Worm (Caenorhabditis elegans) whole organism, late embryonic: ENCODE data around the gene Y34B4A.7.

Source experiments
- F13H6.1 ChIP-seq: sonication (generic microtip); optimal IDR thresholded peaks from 2 replicates; lab custom pipeline; 2016; ENCODE audit warnings: missing genetic modification characterization, missing compliant biosample characterization
- ama-1 ChIP-seq: fragments of 150-350 bp; optimal IDR thresholded peaks from 2 replicates; lab custom pipeline; 2014
- ceh-30 ChIP-seq: fragments of 150-350 bp; optimal IDR thresholded peaks from 2 replicates; lab custom pipeline; 2014; ENCODE audit warnings: missing biosample characterization, missing genetic modification characterization
- dmd-4 ChIP-seq: sonication (generic microtip); optimal IDR thresholded peaks from 2 replicates; lab custom pipeline; 2016; ENCODE audit warnings: borderline replicate concordance, missing genetic modification characterization, missing compliant biosample characterization
- dve-1 ChIP-seq: sonication (generic microtip); optimal IDR thresholded peaks from 2 replicates; lab custom pipeline; 2017; ENCODE audit warnings: antibody characterized with exemption, mild to moderate bottlenecking, missing genetic modification characterization, missing compliant biosample characterization
- nfya-1 ChIP-seq: sonication (generic microtip); optimal IDR thresholded peaks from 2 replicates; lab custom pipeline; 2017; ENCODE audit warnings: missing genetic modification characterization, mild to moderate bottlenecking, missing compliant biosample characterization, antibody characterized with exemption, moderate library complexity
- nhr-11 ChIP-seq: fragments of 150-350 bp; optimal IDR thresholded peaks from 2 replicates; lab custom pipeline; 2014; ENCODE audit warnings: missing biosample characterization, missing genetic modification characterization
- pqm-1 ChIP-seq: sonication (generic microtip); optimal IDR thresholded peaks from 2 replicates; lab custom pipeline; 2016; ENCODE audit warnings: missing genetic modification characterization, missing compliant biosample characterization
- unc-86 ChIP-seq: sonication (generic microtip); optimal IDR thresholded peaks from 2 replicates; lab custom pipeline; 2016; ENCODE audit warnings: missing genetic modification characterization, missing compliant biosample characterization
- zip-5 ChIP-seq: sonication (generic microtip); optimal IDR thresholded peaks from 2 replicates; lab custom pipeline; 2016; ENCODE audit warnings: missing genetic modification characterization, missing compliant biosample characterization

DNA sequence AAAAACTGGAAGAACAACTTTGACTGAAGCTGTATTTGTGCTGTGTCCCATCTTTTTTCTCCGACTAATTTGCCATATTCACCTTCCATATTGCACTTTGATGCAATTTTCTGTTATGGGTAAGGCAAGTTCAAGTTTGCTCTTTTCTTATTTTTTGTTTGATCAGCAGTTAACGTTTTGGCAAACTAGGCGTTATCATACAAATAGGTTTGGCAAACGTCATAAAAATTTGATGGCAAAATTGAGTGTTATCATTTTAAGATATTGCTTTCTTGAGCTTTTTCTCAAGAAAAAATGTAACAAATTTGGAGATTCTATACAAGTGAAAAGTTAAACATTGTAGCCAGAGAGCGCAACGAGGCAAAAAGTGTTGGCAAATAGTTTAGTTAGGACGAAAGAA, 17.9 kb downstream of the Y34B4A.7 start:
- TF ChIP-seq dve-1 (tag; lab: Kevin White, UChicago) (no peak), dmd-4 (tag; lab: Kevin White, UChicago) (no peak), F13H6.1 (tag; lab: Kevin White, UChicago) (no peak), pqm-1 (tag; lab: Kevin White, UChicago) (no peak), ama-1 (lab: Kevin White, UChicago) (no peak), unc-86 (tag; lab: Kevin White, UChicago) (no peak), ceh-30 (tag; lab: Kevin White, UChicago) (no peak), nfya-1 (tag; lab: Kevin White, UChicago) (no peak), nhr-11 (no peak), zip-5 (tag; lab: Kevin White, UChicago) (no peak)
